Worm (Caenorhabditis elegans) whole organism, L4 larva: ENCODE data around the gene acl-13.

ENCODE experiments used
- D1046.2 ChIP-seq: fragments of 200-800 bp; sonication (Bioruptor generic); IDR thresholded peaks from 2 replicates; pipeline ENCODE4 v1.3.6; 2022; ENCODE audit warnings: missing genetic modification characterization, missing compliant biosample characterization
- ceh-44 ChIP-seq: fragments of 200-800 bp; sonication (Bioruptor generic); IDR thresholded peaks from 2 replicates; pipeline ENCODE4 v1.3.6; 2022; ENCODE audit warnings: missing genetic modification reagents, missing genetic modification characterization, missing compliant biosample characterization
- ctbp-1 ChIP-seq: fragments of 200-800 bp; sonication (Bioruptor generic); IDR thresholded peaks from 2 replicates; pipeline ENCODE4 v1.3.6; 2022; ENCODE audit warnings: missing genetic modification reagents, missing genetic modification characterization, missing compliant biosample characterization
- lin-13 ChIP-seq: fragments of 150-350 bp; optimal IDR thresholded peaks from 2 replicates; lab custom pipeline; 2014; ENCODE audit warnings: missing biosample characterization, missing genetic modification reagents, missing genetic modification characterization

ce11 chrIV:12376021-12376420, 34.2 kb upstream of the acl-13 start, which contains the start of gene atz-1:
- no peak for TF ChIP-seq D1046.2 (GFP tag; lab: Robert Waterston, UW)
- no peak for TF ChIP-seq ctbp-1 (GFP tag; lab: Robert Waterston, UW)
- no peak for TF ChIP-seq ceh-44 (GFP tag; lab: Robert Waterston, UW)
- no peak for TF ChIP-seq lin-13
